Fruit fly (Drosophila melanogaster) whole organism, embryonic: ENCODE measurements around the gene flfl.
A peak's percentile ranks its signal among the peaks of the same experiment; 100 is the strongest.

Experiments
- Atf6 ChIP-seq: fragments of 200-800 bp; sonication (Bioruptor generic); IDR thresholded peaks from 2 replicates; pipeline ENCODE4 v1.3.6; 2022; ENCODE audit warnings: missing biosample characterization, missing genetic modification characterization
- CG10209 ChIP-seq: fragments of 200-800 bp; sonication (Bioruptor generic); optimal IDR thresholded peaks from 3 replicates; lab custom pipeline; 2017; ENCODE audit warnings: missing biosample characterization, mild to moderate bottlenecking, missing genetic modification characterization, missing genetic modification reagents
- CG11093 ChIP-seq: fragments of 200-800 bp; sonication (Bioruptor generic); IDR thresholded peaks from 3 replicates; pipeline ENCODE4 v1.3.6; 2022; ENCODE audit warnings: missing biosample characterization, missing genetic modification characterization
- CG11456 ChIP-seq: fragments of 200-800 bp; sonication (Bioruptor generic); IDR thresholded peaks from 3 replicates; pipeline ENCODE4 v1.3.6; 2022; ENCODE audit warnings: missing biosample characterization, missing genetic modification characterization
- CG12219 ChIP-seq: fragments of 200-800 bp; sonication (Bioruptor generic); optimal IDR thresholded peaks from 3 replicates; lab custom pipeline; 2018; ENCODE audit warnings: missing biosample characterization, mild to moderate bottlenecking, missing genetic modification characterization
- CG12236 ChIP-seq: fragments of 200-800 bp; sonication (Bioruptor generic); optimal IDR thresholded peaks from 2 replicates; lab custom pipeline; 2016; ENCODE audit warnings: missing biosample characterization, missing genetic modification characterization
- CG12299 ChIP-seq: fragments of 200-800 bp; sonication (Bioruptor generic); optimal IDR thresholded peaks from 2 replicates; lab custom pipeline; 2018; ENCODE audit warnings: missing biosample characterization, mild to moderate bottlenecking, missing genetic modification characterization
- CG13424 ChIP-seq: fragments of 200-800 bp; sonication (Bioruptor generic); optimal IDR thresholded peaks from 2 replicates; lab custom pipeline; 2019; ENCODE audit warnings: missing biosample characterization, mild to moderate bottlenecking, missing genetic modification characterization, moderate library complexity
- CG1602 ChIP-seq: fragments of 200-800 bp; sonication (Bioruptor generic); optimal IDR thresholded peaks from 3 replicates; lab custom pipeline; 2016; ENCODE audit warnings: missing biosample characterization, missing genetic modification characterization
- CG16779 ChIP-seq: fragments of 200-800 bp; sonication (Bioruptor generic); IDR thresholded peaks from 2 replicates; pipeline ENCODE4 v1.3.6; 2022; ENCODE audit warnings: missing biosample characterization, missing genetic modification characterization
- CG16813 ChIP-seq: fragments of 200-800 bp; sonication (Bioruptor generic); IDR thresholded peaks from 3 replicates; pipeline ENCODE4 v1.3.6; 2022; ENCODE audit warnings: missing biosample characterization, missing genetic modification characterization; ENCODE audit not compliant: partially characterized antibody
- CG16815 ChIP-seq: fragments of 200-800 bp; sonication (Bioruptor generic); optimal IDR thresholded peaks from 3 replicates; lab custom pipeline; 2017; ENCODE audit warnings: missing biosample characterization, mild to moderate bottlenecking, missing genetic modification characterization
- CG17612 ChIP-seq: fragments of 200-800 bp; sonication (Bioruptor generic); IDR thresholded peaks from 2 replicates; pipeline ENCODE4 v1.3.6; 2022; ENCODE audit warnings: missing biosample characterization, missing genetic modification characterization
- CG18262 ChIP-seq: fragments of 200-800 bp; optimal IDR thresholded peaks from 3 replicates; lab custom pipeline; 2019; ENCODE audit warnings: missing biosample characterization, mild to moderate bottlenecking, missing genetic modification characterization, moderate library complexity
- CG30431 ChIP-seq: fragments of 200-800 bp; sonication (Bioruptor generic); optimal IDR thresholded peaks from 2 replicates; lab custom pipeline; 2017; ENCODE audit warnings: missing biosample characterization, missing genetic modification characterization
- CG31224 ChIP-seq: fragments of 200-800 bp; sonication (Bioruptor generic); IDR thresholded peaks from 2 replicates; pipeline ENCODE4 v1.3.6; 2022; ENCODE audit warnings: missing biosample characterization, missing genetic modification characterization
- CG33557 ChIP-seq: fragments of 200-800 bp; sonication (Bioruptor generic); optimal IDR thresholded peaks from 2 replicates; lab custom pipeline; 2019; ENCODE audit warnings: missing biosample characterization, mild to moderate bottlenecking, missing genetic modification characterization, moderate library complexity
- CG6254 ChIP-seq: fragments of 200-800 bp; sonication (Bioruptor generic); optimal IDR thresholded peaks from 3 replicates; lab custom pipeline; 2017; ENCODE audit warnings: mild to moderate bottlenecking, missing biosample characterization, missing genetic modification reagents, missing genetic modification characterization
- CG8388 ChIP-seq: fragments of 200-800 bp; sonication (Bioruptor generic); optimal IDR thresholded peaks from 2 replicates; lab custom pipeline; 2019; ENCODE audit warnings: missing biosample characterization, mild to moderate bottlenecking, missing genetic modification characterization, moderate library complexity
- CG9876 ChIP-seq: fragments of 200-800 bp; sonication (Bioruptor generic); optimal IDR thresholded peaks from 2 replicates; lab custom pipeline; 2016; ENCODE audit warnings: missing biosample characterization, missing genetic modification characterization
- CG9932 ChIP-seq: fragments of 200-800 bp; sonication (Bioruptor generic); IDR thresholded peaks from 2 replicates; pipeline ENCODE4 v1.3.6; 2022; ENCODE audit warnings: missing biosample characterization, missing genetic modification characterization
- D19A ChIP-seq: fragments of 200-800 bp; optimal IDR thresholded peaks from 3 replicates; lab custom pipeline; 2019; ENCODE audit warnings: missing biosample characterization, mild to moderate bottlenecking, missing genetic modification characterization, moderate library complexity
- D19B ChIP-seq: fragments of 200-800 bp; sonication (Bioruptor generic); optimal IDR thresholded peaks from 2 replicates; lab custom pipeline; 2017; ENCODE audit warnings: missing biosample characterization, mild to moderate bottlenecking, missing genetic modification characterization
- Dbx ChIP-seq: fragments of 200-800 bp; sonication (Bioruptor generic); IDR thresholded peaks from 3 replicates; pipeline ENCODE4 v1.3.6; 2022; ENCODE audit warnings: missing biosample characterization, missing genetic modification characterization
- HHEX ChIP-seq: fragments of 200-800 bp; sonication (Bioruptor generic); optimal IDR thresholded peaks from 3 replicates; lab custom pipeline; 2017; ENCODE audit warnings: missing biosample characterization, mild to moderate bottlenecking, missing genetic modification characterization, missing genetic modification reagents
- HLH3B ChIP-seq: fragments of 200-800 bp; sonication (Bioruptor generic); IDR thresholded peaks from 2 replicates; pipeline ENCODE4 v1.3.6; 2022; ENCODE audit warnings: missing biosample characterization, missing genetic modification characterization
- HmgZ ChIP-seq: fragments of 200-800 bp; sonication (Bioruptor generic); optimal IDR thresholded peaks from 2 replicates; lab custom pipeline; 2018; ENCODE audit warnings: missing biosample characterization, mild to moderate bottlenecking, missing genetic modification characterization
- Meics ChIP-seq: fragments of 200-800 bp; sonication (Bioruptor generic); optimal IDR thresholded peaks from 2 replicates; lab custom pipeline; 2017; ENCODE audit warnings: missing biosample characterization, mild to moderate bottlenecking, missing genetic modification characterization
- Nf-YC ChIP-seq: fragments of 200-800 bp; optimal IDR thresholded peaks from 3 replicates; lab custom pipeline; 2019; ENCODE audit warnings: missing biosample characterization, mild to moderate bottlenecking, missing genetic modification characterization, moderate library complexity
- Opbp ChIP-seq: fragments of 200-800 bp; sonication (Bioruptor generic); IDR thresholded peaks from 3 replicates; pipeline ENCODE4 v1.3.6; 2022; ENCODE audit warnings: missing biosample characterization, missing genetic modification characterization; ENCODE audit not compliant: partially characterized antibody
- Side ChIP-seq: fragments of 200-800 bp; sonication (Bioruptor generic); optimal IDR thresholded peaks from 2 replicates; lab custom pipeline; 2016; ENCODE audit warnings: missing biosample characterization, missing genetic modification characterization
- Sin3A ChIP-seq: fragments of >200 bp; optimal IDR thresholded peaks from 2 replicates; lab custom pipeline; 2018
- Spps ChIP-seq: fragments of 200-800 bp; sonication (Bioruptor generic); optimal IDR thresholded peaks from 2 replicates; lab custom pipeline; 2018; ENCODE audit warnings: missing biosample characterization, mild to moderate bottlenecking, missing genetic modification characterization
- Taf1 ChIP-seq: fragments of 200-800 bp; sonication (Bioruptor generic); IDR thresholded peaks from 2 replicates; pipeline ENCODE4 v1.3.6; 2022; ENCODE audit warnings: missing biosample characterization, missing genetic modification characterization
- Trl ChIP-seq, 3 experiments: fragments of >200 bp in 2 of 3; fragments of 200-800 bp in 1 of 3; sonication (Bioruptor generic) in 1 of 3; optimal IDR thresholded peaks; 2 replicates in 1 of 3; 3 replicates in 2 of 3; lab custom pipeline; 2016 to 2017; ENCODE audit warnings: missing biosample characterization in 1 of 3, missing genetic modification characterization in 1 of 3
- bsh ChIP-seq, 2 experiments: fragments of 200-800 bp; sonication (Bioruptor generic); optimal IDR thresholded peaks; 2 replicates each; lab custom pipeline; 2017 to 2018; ENCODE audit warnings: mild to moderate bottlenecking in 2 of 2, missing biosample characterization in 2 of 2, missing genetic modification characterization in 2 of 2, moderate library complexity in 1 of 2
- dan ChIP-seq: fragments of 200-800 bp; sonication (Bioruptor generic); IDR thresholded peaks from 2 replicates; pipeline ENCODE4 v1.3.6; 2022; ENCODE audit warnings: missing biosample characterization, missing genetic modification characterization
- ems ChIP-seq: fragments of 200-800 bp; sonication (Bioruptor generic); optimal IDR thresholded peaks from 3 replicates; lab custom pipeline; 2016; ENCODE audit warnings: missing biosample characterization, missing genetic modification characterization
- gsb-n ChIP-seq: fragments of 200-800 bp; sonication (Bioruptor generic); optimal IDR thresholded peaks from 3 replicates; lab custom pipeline; 2018; ENCODE audit warnings: missing biosample characterization, mild to moderate bottlenecking, missing genetic modification characterization
- gt ChIP-seq: fragments of 200-800 bp; sonication (Bioruptor generic); IDR thresholded peaks from 2 replicates; pipeline ENCODE4 v1.3.6; 2022; ENCODE audit warnings: missing biosample characterization, missing genetic modification characterization
- ham ChIP-seq: fragments of 200-800 bp; sonication (Bioruptor generic); IDR thresholded peaks from 2 replicates; pipeline ENCODE4 v1.3.6; 2022; ENCODE audit warnings: missing biosample characterization, missing genetic modification characterization
- hth ChIP-seq: fragments of >200 bp; optimal IDR thresholded peaks from 2 replicates; lab custom pipeline; 2017; ENCODE audit warnings: inconsistent platforms
- jigr1 ChIP-seq: fragments of 200-800 bp; sonication (Bioruptor generic); IDR thresholded peaks from 3 replicates; pipeline ENCODE4 v1.3.6; 2022; ENCODE audit warnings: missing biosample characterization, missing genetic modification characterization
- prd ChIP-seq, 3 experiments: fragments of >200 bp in 2 of 3; fragments of 200-800 bp in 1 of 3; sonication (Bioruptor generic) in 1 of 3; optimal IDR thresholded peaks in 2 of 3; IDR thresholded peaks in 1 of 3; 2 replicates in 2 of 3; 3 replicates in 1 of 3; pipeline versions ENCODE4 v1.3.6 to Lab custom; 2017 to 2022; ENCODE audit warnings: missing biosample characterization in 1 of 3, missing genetic modification characterization in 1 of 3
- pzg ChIP-seq: fragments of 200-800 bp; sonication (Bioruptor generic); optimal IDR thresholded peaks from 3 replicates; lab custom pipeline; 2018; ENCODE audit warnings: missing biosample characterization, mild to moderate bottlenecking, missing genetic modification characterization, moderate library complexity
- sim ChIP-seq: fragments of 200-800 bp; sonication (Bioruptor generic); IDR thresholded peaks from 2 replicates; pipeline ENCODE4 v1.3.6; 2022; ENCODE audit warnings: missing biosample characterization, missing genetic modification characterization
- sob ChIP-seq: fragments of 200-800 bp; sonication (Bioruptor generic); IDR thresholded peaks from 2 replicates; pipeline ENCODE4 v1.3.6; 2022; ENCODE audit warnings: missing biosample characterization, missing genetic modification characterization
- zfh2 ChIP-seq: fragments of 200-800 bp; sonication (Bioruptor generic); optimal IDR thresholded peaks from 2 replicates; lab custom pipeline; 2016; ENCODE audit warnings: missing biosample characterization, missing genetic modification characterization

flfl gene

DNA sequence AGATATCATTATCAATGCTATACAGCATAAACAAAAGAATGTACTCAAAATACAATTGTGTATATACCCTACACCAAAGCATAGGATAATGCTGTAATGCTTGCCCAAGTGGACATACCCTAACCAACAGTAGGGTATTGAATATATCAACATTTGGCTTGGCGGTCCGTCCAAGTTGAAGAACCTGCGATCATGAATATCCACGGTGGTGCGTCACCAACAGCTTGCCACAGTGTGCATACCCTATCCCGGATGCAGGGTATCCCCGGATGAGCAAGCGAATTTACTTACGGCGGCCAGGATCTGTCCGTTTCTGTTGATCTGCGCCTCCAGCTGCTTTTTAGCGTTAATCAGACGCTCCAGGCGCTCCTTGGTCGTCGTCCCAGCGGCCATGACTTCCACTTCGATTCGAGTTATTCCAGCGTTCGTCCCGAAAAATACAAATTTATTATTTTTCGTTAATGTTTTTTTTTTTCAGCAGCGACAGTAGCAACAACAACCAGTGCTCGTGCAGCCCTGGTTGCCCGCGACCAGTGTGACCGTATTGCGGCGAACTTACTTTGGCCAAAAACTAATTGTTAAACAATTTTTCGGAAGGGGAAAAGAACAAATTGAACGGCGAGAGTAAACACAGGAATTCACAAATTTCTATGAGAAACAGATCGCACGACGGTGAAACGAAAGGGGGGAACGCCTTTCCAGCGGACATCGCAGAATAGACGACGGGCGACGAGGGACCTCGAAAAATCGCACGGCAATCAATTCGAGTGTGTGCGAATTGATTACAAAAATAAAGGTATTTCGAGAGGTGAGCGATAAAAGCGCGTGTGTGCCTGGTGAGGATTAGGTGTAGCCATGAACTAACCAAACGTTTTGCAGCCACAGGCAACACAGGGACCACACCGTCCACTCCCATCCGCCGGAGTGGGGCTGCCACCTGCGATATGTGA, 7.3 kb upstream of the flfl start, which contains the start of the genes Lkb1 and CG9588 (continued):
- TF ChIP-seq zfh2 (GFP tag; lab: Kevin White, UChicago) = peak; percentile 65
- peak; percentile 55 for TF ChIP-seq D19B (GFP tag; lab: Kevin White, UChicago)
- TF ChIP-seq Spps (tag; lab: Kevin White, UChicago) = no peak
- no peak for TF ChIP-seq hth (lab: Kevin White, UChicago)
- TF ChIP-seq CG12219 = peak; percentile 18
- TF ChIP-seq CG11456 (GFP tag; lab: Robert Waterston, UW) = peak; percentile 90
- TF ChIP-seq Dbx (GFP tag; lab: Robert Waterston, UW) = peak; percentile 74
- TF ChIP-seq sim (GFP tag; lab: Robert Waterston, UW) = peak; percentile 18; the same call in 1 of the 2 replicates
- peak; percentile 41 for TF ChIP-seq Meics (GFP tag; lab: Kevin White, UChicago)
- TF ChIP-seq CG10209 (GFP tag; lab: Kevin White, UChicago) = peak; percentile 43
- TF ChIP-seq CG31224 = peak; percentile 48
- TF ChIP-seq CG8388 (GFP tag; lab: Kevin White, UChicago) = peak; percentile 31
- no peak for TF ChIP-seq Trl (optimal IDR thresholded peaks at IDR 0.05; lab: Kevin White, UChicago)
- TF ChIP-seq Trl (GFP tag; optimal IDR thresholded peaks at IDR 0.05; lab: Kevin White, UChicago) = peak; percentile 3
- TF ChIP-seq Taf1 = peak; percentile 62; the same call in 1 of the 2 replicates
- TF ChIP-seq prd (optimal IDR thresholded peaks at IDR 0.05; lab: Kevin White, UChicago) = no peak
- peak; percentile 89 for TF ChIP-seq prd (GFP tag; IDR thresholded peaks at IDR 0.05; lab: Robert Waterston, UW)
- peak; percentile 58 for TF ChIP-seq pzg (GFP tag; lab: Kevin White, UChicago)
- TF ChIP-seq ems (GFP tag; lab: Kevin White, UChicago) = peak; percentile 31
- TF ChIP-seq CG12236 (GFP tag; lab: Kevin White, UChicago) = no peak
- TF ChIP-seq HLH3B (GFP tag; lab: Robert Waterston, UW) = peak; percentile 68
- peak; percentile 53 for TF ChIP-seq Side
- TF ChIP-seq gt (GFP tag; lab: Robert Waterston, UW) = no peak; the same call in 1 of the 2 replicates
- TF ChIP-seq CG6254 (GFP tag; lab: Kevin White, UChicago) = no peak
- TF ChIP-seq gsb-n (tag; lab: Kevin White, UChicago) = no peak
- peak; percentile 27 for TF ChIP-seq CG1602 (GFP tag; lab: Kevin White, UChicago)
- TF ChIP-seq CG30431 (GFP tag; lab: Kevin White, UChicago) = peak; percentile 51
- peak; percentile 79 for TF ChIP-seq jigr1
- TF ChIP-seq CG33557 (GFP tag; lab: Kevin White, UChicago) = peak; percentile 10
- peak; percentile 20 for TF ChIP-seq CG18262 (tag; lab: Kevin White, UChicago)
- TF ChIP-seq dan (GFP tag; lab: Robert Waterston, UW) = 0 out of 2 replicates have a peak, but pooled peaks have one; percentile 42
- no peak for TF ChIP-seq CG16813 (GFP tag; lab: Robert Waterston, UW)
- TF ChIP-seq Nf-YC = no peak
- peak; percentile 9 for TF ChIP-seq CG12299 (tag; lab: Kevin White, UChicago)
- TF ChIP-seq HHEX = peak; percentile 35
- TF ChIP-seq CG9932 = peak; percentile 73
- peak; percentile 71 for TF ChIP-seq Atf6
- TF ChIP-seq CG13424 = peak; percentile 0
- peak; percentile 71 for TF ChIP-seq D19A
- TF ChIP-seq CG11093 = peak; percentile 81; the same call in 2 of the 3 replicates
- TF ChIP-seq Sin3A (lab: Kevin White, UChicago) = peak; percentile 33
- peak; percentile 70; the same call in 1 of the 2 replicates for TF ChIP-seq CG16779 (GFP tag; lab: Robert Waterston, UW)
- TF ChIP-seq HmgZ (tag; lab: Kevin White, UChicago) = no peak
- TF ChIP-seq CG9876 (GFP tag; lab: Kevin White, UChicago) = no peak
- TF ChIP-seq Opbp = no peak
- peak; percentile 34 to 46 for TF ChIP-seq bsh (GFP tag; optimal IDR thresholded peaks at IDR 0.05; lab: Kevin White, UChicago)
- TF ChIP-seq CG17612 (GFP tag; lab: Robert Waterston, UW) = peak; percentile 47; the same call in 1 of the 2 replicates
- TF ChIP-seq ham (GFP tag; lab: Robert Waterston, UW) = 0 out of 2 replicates have a peak, but pooled peaks have one; percentile 56
- peak; percentile 57 for TF ChIP-seq CG16815
- peak; percentile 80 for TF ChIP-seq sob
